Fruit fly (Drosophila melanogaster) whole organism, embryonic: ENCODE results near the gene CG2611.

ENCODE experiments used
- Aef1 ChIP-seq: fragments of 200-800 bp; sonication (Bioruptor generic); IDR thresholded peaks from 3 replicates; pipeline ENCODE4 v1.3.6; 2022; ENCODE audit warnings: missing biosample characterization, missing genetic modification characterization
- Awh ChIP-seq: fragments of 200-800 bp; sonication (Bioruptor generic); IDR thresholded peaks from 2 replicates; pipeline ENCODE4, ENCODE4 v1.3.6; 2022; ENCODE audit warnings: missing biosample characterization, missing genetic modification characterization
- CG10321 ChIP-seq: fragments of 200-800 bp; sonication (Bioruptor generic); IDR thresholded peaks from 2 replicates; pipeline ENCODE4 v1.3.6; 2022; ENCODE audit warnings: missing biosample characterization, missing genetic modification characterization
- CG11085 ChIP-seq: fragments of 200-800 bp; sonication (Bioruptor generic); IDR thresholded peaks from 2 replicates; pipeline ENCODE4 v1.3.6; 2022; ENCODE audit warnings: missing biosample characterization, missing genetic modification characterization
- CG11247 ChIP-seq: fragments of 200-800 bp; sonication (Bioruptor generic); IDR thresholded peaks from 2 replicates; pipeline ENCODE4 v1.3.6; 2022; ENCODE audit warnings: missing biosample characterization, missing genetic modification characterization
- CG12391 ChIP-seq: fragments of 200-800 bp; sonication (Bioruptor generic); optimal IDR thresholded peaks from 3 replicates; lab custom pipeline; 2018; ENCODE audit warnings: missing biosample characterization, mild to moderate bottlenecking, missing genetic modification characterization, moderate library complexity
- CG14441 ChIP-seq: fragments of 200-800 bp; sonication (Bioruptor generic); IDR thresholded peaks from 2 replicates; pipeline ENCODE4 v1.3.6; 2022; ENCODE audit warnings: missing biosample characterization, missing genetic modification characterization
- CG1647 ChIP-seq: fragments of 200-800 bp; sonication (Bioruptor generic); optimal IDR thresholded peaks from 3 replicates; lab custom pipeline; 2016; ENCODE audit warnings: missing biosample characterization, missing genetic modification characterization
- CG17359 ChIP-seq: fragments of 200-800 bp; sonication (Bioruptor generic); optimal IDR thresholded peaks from 3 replicates; lab custom pipeline; 2018; ENCODE audit warnings: missing biosample characterization, mild to moderate bottlenecking, missing genetic modification characterization, moderate library complexity
- CG4404 ChIP-seq: fragments of 200-800 bp; sonication (Bioruptor generic); IDR thresholded peaks from 2 replicates; pipeline ENCODE4 v1.3.6; 2022; ENCODE audit warnings: missing biosample characterization, missing genetic modification characterization
- CG4617 ChIP-seq: fragments of 200-800 bp; sonication (Bioruptor generic); optimal IDR thresholded peaks from 3 replicates; lab custom pipeline; 2016; ENCODE audit warnings: missing biosample characterization, missing genetic modification characterization, borderline replicate concordance
- CG6813 ChIP-seq: fragments of 200-800 bp; sonication (Bioruptor generic); optimal IDR thresholded peaks from 2 replicates; lab custom pipeline; 2017; ENCODE audit warnings: missing biosample characterization, missing genetic modification characterization, mild to moderate bottlenecking, moderate library complexity, missing genetic modification reagents
- CG7357 ChIP-seq: fragments of 200-800 bp; sonication (Bioruptor generic); IDR thresholded peaks from 3 replicates; pipeline ENCODE4 v1.3.6; 2022; ENCODE audit warnings: missing biosample characterization, missing genetic modification characterization
- CG7372 ChIP-seq: fragments of 200-800 bp; sonication (Bioruptor generic); IDR thresholded peaks from 2 replicates; pipeline ENCODE4 v1.3.6; 2022; ENCODE audit warnings: missing biosample characterization, missing genetic modification characterization
- CG8924 ChIP-seq: fragments of 200-800 bp; optimal IDR thresholded peaks from 3 replicates; lab custom pipeline; 2019; ENCODE audit warnings: missing biosample characterization, mild to moderate bottlenecking, missing genetic modification characterization, moderate library complexity
- CG9932 ChIP-seq: fragments of 200-800 bp; sonication (Bioruptor generic); IDR thresholded peaks from 2 replicates; pipeline ENCODE4 v1.3.6; 2022; ENCODE audit warnings: missing biosample characterization, missing genetic modification characterization
- CTCF ChIP-seq: fragments of 200-800 bp; sonication (Bioruptor generic); optimal IDR thresholded peaks from 2 replicates; lab custom pipeline; 2017; ENCODE audit warnings: missing biosample characterization, mild to moderate bottlenecking, missing genetic modification characterization, moderate library complexity
- D19A ChIP-seq: fragments of 200-800 bp; optimal IDR thresholded peaks from 3 replicates; lab custom pipeline; 2019; ENCODE audit warnings: missing biosample characterization, mild to moderate bottlenecking, missing genetic modification characterization, moderate library complexity
- E2f2 ChIP-seq: fragments of 200-800 bp; sonication (Bioruptor generic); IDR thresholded peaks from 2 replicates; pipeline ENCODE4 v1.3.6; 2022; ENCODE audit warnings: missing biosample characterization, missing genetic modification characterization
- Ets65A ChIP-seq: fragments of 200-800 bp; sonication (Bioruptor generic); peaks from one replicate; lab custom pipeline; 2016; ENCODE audit warnings: missing biosample characterization, missing genetic modification characterization
- Fer1 ChIP-seq: fragments of 200-800 bp; sonication (Bioruptor generic); optimal IDR thresholded peaks from 2 replicates; lab custom pipeline; 2017; ENCODE audit warnings: missing biosample characterization, mild to moderate bottlenecking, missing genetic modification characterization
- GATAe ChIP-seq: fragments of 200-800 bp; sonication (Bioruptor generic); conservative IDR thresholded peaks from 2 replicates; pipeline ENCODE4 v1.3.6; 2022; ENCODE audit warnings: missing biosample characterization, missing genetic modification characterization
- Hand ChIP-seq: fragments of 200-800 bp; sonication (Bioruptor generic); optimal IDR thresholded peaks from 2 replicates; lab custom pipeline; 2017; ENCODE audit warnings: mild to moderate bottlenecking, missing biosample characterization, missing genetic modification reagents, missing genetic modification characterization
- Hr3 ChIP-seq: fragments of 200-800 bp; sonication (Bioruptor generic); optimal IDR thresholded peaks from 3 replicates; lab custom pipeline; 2016; ENCODE audit warnings: missing biosample characterization, missing genetic modification characterization
- Jarid2 ChIP-seq: fragments of 200-800 bp; sonication (Bioruptor generic); optimal IDR thresholded peaks from 3 replicates; lab custom pipeline; 2017; ENCODE audit warnings: mild to moderate bottlenecking, missing biosample characterization, missing genetic modification reagents, missing genetic modification characterization
- Lpt ChIP-seq: fragments of >200 bp; optimal IDR thresholded peaks from 2 replicates; lab custom pipeline; 2018; ENCODE audit warnings: missing biosample characterization, missing genetic modification characterization
- NC2β ChIP-seq: fragments of 200-800 bp; sonication (Bioruptor generic); optimal IDR thresholded peaks from 2 replicates; lab custom pipeline; 2016; ENCODE audit warnings: missing biosample characterization, missing genetic modification characterization
- Neu2 ChIP-seq: fragments of 200-800 bp; sonication (Bioruptor generic); optimal IDR thresholded peaks from 3 replicates; lab custom pipeline; 2016; ENCODE audit warnings: missing biosample characterization, missing genetic modification characterization, borderline replicate concordance
- Pdp1 ChIP-seq, 2 experiments: fragments of 200-800 bp; sonication (Bioruptor generic); optimal IDR thresholded peaks; 3 replicates each; lab custom pipeline; 2016; ENCODE audit warnings: missing biosample characterization in 2 of 2, missing genetic modification characterization in 2 of 2, mild to moderate bottlenecking in 1 of 2, moderate library complexity in 1 of 2
- Six4 ChIP-seq: fragments of 200-800 bp; sonication (Bioruptor generic); optimal IDR thresholded peaks from 2 replicates; lab custom pipeline; 2016; ENCODE audit warnings: missing biosample characterization, missing genetic modification characterization
- Sry-δ ChIP-seq: fragments of 200-800 bp; sonication (Bioruptor generic); optimal IDR thresholded peaks from 2 replicates; lab custom pipeline; 2016; ENCODE audit warnings: missing biosample characterization, missing genetic modification characterization
- aop ChIP-seq: fragments of 200-800 bp; sonication (Bioruptor generic); IDR thresholded peaks from 2 replicates; pipeline ENCODE4 v1.3.6; 2022; ENCODE audit warnings: missing biosample characterization, missing genetic modification characterization
- ara ChIP-seq: fragments of 200-800 bp; sonication (Bioruptor generic); IDR thresholded peaks from 2 replicates; pipeline ENCODE4 v1.3.6; 2022; ENCODE audit warnings: missing biosample characterization, missing genetic modification characterization
- az2 ChIP-seq: fragments of 200-800 bp; sonication (Bioruptor generic); optimal IDR thresholded peaks from 3 replicates; lab custom pipeline; 2016; ENCODE audit warnings: missing biosample characterization, missing genetic modification characterization
- caup ChIP-seq: fragments of 200-800 bp; sonication (Bioruptor generic); optimal IDR thresholded peaks from 3 replicates; lab custom pipeline; 2017; ENCODE audit warnings: missing biosample characterization, mild to moderate bottlenecking, missing genetic modification characterization, moderate library complexity; ENCODE audit not compliant: severe bottlenecking
- cg ChIP-seq: fragments of 200-800 bp; sonication (Bioruptor generic); optimal IDR thresholded peaks from 3 replicates; lab custom pipeline; 2019; ENCODE audit warnings: missing biosample characterization, mild to moderate bottlenecking, missing genetic modification characterization, moderate library complexity
- chinmo ChIP-seq: fragments of 200-800 bp; sonication (Bioruptor generic); IDR thresholded peaks from 4 replicates; pipeline ENCODE4 v1.3.6; 2022; ENCODE audit warnings: missing biosample characterization, missing genetic modification characterization; ENCODE audit not compliant: partially characterized antibody
- crc ChIP-seq: fragments of 200-800 bp; sonication (Bioruptor generic); optimal IDR thresholded peaks from 2 replicates; lab custom pipeline; 2016; ENCODE audit warnings: missing biosample characterization, missing genetic modification characterization
- cwo ChIP-seq: fragments of 200-800 bp; sonication (Bioruptor generic); optimal IDR thresholded peaks from 3 replicates; lab custom pipeline; 2017; ENCODE audit warnings: missing biosample characterization, missing genetic modification characterization, mild to moderate bottlenecking, moderate library complexity, missing genetic modification reagents
- dmrt11E ChIP-seq: fragments of 200-800 bp; sonication (Bioruptor generic); optimal IDR thresholded peaks from 3 replicates; lab custom pipeline; 2018; ENCODE audit warnings: missing biosample characterization, mild to moderate bottlenecking, missing genetic modification characterization, moderate library complexity
- dpn ChIP-seq, 2 experiments: fragments of 200-800 bp; sonication (Bioruptor generic); optimal IDR thresholded peaks; 3 replicates each; lab custom pipeline; 2016; ENCODE audit warnings: missing biosample characterization in 2 of 2, missing genetic modification characterization in 2 of 2
- dysf ChIP-seq: fragments of 200-800 bp; sonication (Bioruptor generic); IDR thresholded peaks from 3 replicates; pipeline ENCODE4 v1.3.6; 2022; ENCODE audit warnings: missing biosample characterization, missing genetic modification characterization
- her ChIP-seq: fragments of 200-800 bp; sonication (Bioruptor generic); optimal IDR thresholded peaks from 2 replicates; lab custom pipeline; 2016; ENCODE audit warnings: missing biosample characterization, missing genetic modification characterization
- hth ChIP-seq: fragments of >200 bp; optimal IDR thresholded peaks from 2 replicates; lab custom pipeline; 2017; ENCODE audit warnings: inconsistent platforms
- jumu ChIP-seq: fragments of 200-800 bp; sonication (Bioruptor generic); optimal IDR thresholded peaks from 3 replicates; lab custom pipeline; 2016; ENCODE audit warnings: missing biosample characterization, missing genetic modification characterization
- klu ChIP-seq: fragments of 200-800 bp; sonication (Bioruptor generic); IDR thresholded peaks from 2 replicates; pipeline ENCODE4 v1.3.6; 2022; ENCODE audit warnings: missing biosample characterization, missing genetic modification characterization
- kni ChIP-seq: fragments of 200-800 bp; sonication (Bioruptor generic); optimal IDR thresholded peaks from 3 replicates; lab custom pipeline; 2017; ENCODE audit warnings: mild to moderate bottlenecking, missing biosample characterization, missing genetic modification reagents, missing genetic modification characterization
- pb ChIP-seq: fragments of 200-800 bp; sonication (Bioruptor generic); optimal IDR thresholded peaks from 3 replicates; lab custom pipeline; 2016; ENCODE audit warnings: missing biosample characterization, missing genetic modification characterization
- ranshi ChIP-seq: fragments of 200-800 bp; sonication (Bioruptor generic); IDR thresholded peaks from 2 replicates; pipeline ENCODE4 v1.3.6; 2022; ENCODE audit warnings: missing biosample characterization, missing genetic modification characterization
- sisA ChIP-seq: fragments of 200-800 bp; sonication (Bioruptor generic); IDR thresholded peaks from 2 replicates; pipeline ENCODE4 v1.3.6; 2022; ENCODE audit warnings: missing biosample characterization, missing genetic modification characterization
- sqz ChIP-seq: fragments of 200-800 bp; sonication (Bioruptor generic); optimal IDR thresholded peaks from 3 replicates; lab custom pipeline; 2018; ENCODE audit warnings: missing biosample characterization, mild to moderate bottlenecking, missing genetic modification characterization
- stc ChIP-seq: fragments of 200-800 bp; sonication (Bioruptor generic); IDR thresholded peaks from 2 replicates; pipeline ENCODE4 v1.3.6; 2022; ENCODE audit warnings: missing biosample characterization, missing genetic modification characterization
- sug ChIP-seq: fragments of 200-800 bp; optimal IDR thresholded peaks from 2 replicates; lab custom pipeline; 2019; ENCODE audit warnings: missing biosample characterization, mild to moderate bottlenecking, missing genetic modification characterization, moderate library complexity

The CG2611 gene

dm6 chr2L:20675875-20676274 lies 25.9 kb downstream of the CG2611 start, which contains the start of the genes CG31678 and IKKepsilon (continued):
- peak; percentile 70 for TF ChIP-seq Sry-δ (GFP tag; lab: Kevin White, UChicago)
- TF ChIP-seq dysf (GFP tag; lab: Robert Waterston, UW) = no peak
- no peak for TF ChIP-seq CG11247 (GFP tag; lab: Robert Waterston, UW)
- TF ChIP-seq dmrt11E (tag; lab: Kevin White, UChicago) = peak; percentile 24
- TF ChIP-seq CTCF = no peak
- peak in 1 of 2 experiments; percentile 54 for TF ChIP-seq dpn (GFP tag; optimal IDR thresholded peaks at IDR 0.05; lab: Kevin White, UChicago)
- TF ChIP-seq CG11085 = no peak
- peak; percentile 86; the same call in 2 of the 4 replicates for TF ChIP-seq chinmo (GFP tag; lab: Robert Waterston, UW)
- no peak for TF ChIP-seq pb (GFP tag; lab: Kevin White, UChicago)
- TF ChIP-seq sisA = no peak
- no peak for TF ChIP-seq Neu2
- peak; percentile 39 for TF ChIP-seq CG8924 (tag; lab: Kevin White, UChicago)
- no peak for TF ChIP-seq sqz (GFP tag; lab: Kevin White, UChicago)
- no peak for TF ChIP-seq crc (GFP tag; lab: Kevin White, UChicago)
- TF ChIP-seq jumu (GFP tag; lab: Kevin White, UChicago) = no peak
- peak; percentile 30 for TF ChIP-seq sug (tag; lab: Kevin White, UChicago)
- TF ChIP-seq Pdp1 (GFP tag; optimal IDR thresholded peaks at IDR 0.05; lab: Kevin White, UChicago) = peak; percentile 11 to 13
- TF ChIP-seq ranshi = 0 out of 2 replicates have a peak, but pooled peaks have one; percentile 23
- TF ChIP-seq klu (GFP tag; lab: Robert Waterston, UW) = no peak
- TF ChIP-seq hth = no peak
- TF ChIP-seq Jarid2 = no peak
- TF ChIP-seq CG4404 (GFP tag; lab: Robert Waterston, UW) = no peak
- 0 out of 3 replicates have a peak, but pooled peaks have one; percentile 15 for TF ChIP-seq Aef1 (GFP tag; lab: Robert Waterston, UW)
- TF ChIP-seq kni (GFP tag; lab: Kevin White, UChicago) = no peak
- TF ChIP-seq stc (GFP tag; lab: Robert Waterston, UW) = no peak
- TF ChIP-seq CG7372 = no peak
- TF ChIP-seq Six4 = no peak
- TF ChIP-seq NC2β (GFP tag; lab: Kevin White, UChicago) = no peak
- TF ChIP-seq GATAe = no peak
- TF ChIP-seq Hand (GFP tag; lab: Kevin White, UChicago) = no peak
- TF ChIP-seq Lpt (GFP tag; lab: Kevin White, UChicago) = no peak
- TF ChIP-seq az2 (GFP tag; lab: Kevin White, UChicago) = peak; percentile 33
- no peak for TF ChIP-seq D19A (tag; lab: Kevin White, UChicago)
- TF ChIP-seq CG12391 (tag; lab: Kevin White, UChicago) = peak; percentile 63
- no peak for TF ChIP-seq CG17359
- no peak for TF ChIP-seq ara (GFP tag; lab: Robert Waterston, UW)
- no peak for TF ChIP-seq CG6813 (GFP tag; lab: Kevin White, UChicago)
- TF ChIP-seq CG9932 (GFP tag; lab: Robert Waterston, UW) = peak; percentile 76
- peak; percentile 34 for TF ChIP-seq Hr3 (GFP tag; lab: Kevin White, UChicago)
- TF ChIP-seq Awh (GFP tag; lab: Robert Waterston, UW) = no peak
- no peak for TF ChIP-seq cwo
- TF ChIP-seq E2f2 (GFP tag; lab: Robert Waterston, UW) = peak; percentile 49
- TF ChIP-seq Fer1 (GFP tag; lab: Kevin White, UChicago) = peak; percentile 43
- no peak for TF ChIP-seq cg
- TF ChIP-seq CG7357 = no peak
- no peak for TF ChIP-seq caup (GFP tag; lab: Kevin White, UChicago)
- no peak for TF ChIP-seq CG10321 (GFP tag; lab: Robert Waterston, UW)
- TF ChIP-seq CG4617 = peak; percentile 95
- no peak for TF ChIP-seq CG14441 (GFP tag; lab: Robert Waterston, UW)
- TF ChIP-seq aop (GFP tag; lab: Robert Waterston, UW) = no peak
- peak; percentile 59 for TF ChIP-seq Ets65A (GFP tag; lab: Kevin White, UChicago)
- no peak for TF ChIP-seq CG1647 (GFP tag; lab: Kevin White, UChicago)
- no peak for TF ChIP-seq her (GFP tag; lab: Kevin White, UChicago)
